Fruit fly (Drosophila melanogaster) whole organism, embryonic: Measurements from ENCODE around the gene Pdh.

ENCODE experiments used
- Bgb ChIP-seq: fragments of 200-800 bp; sonication (Bioruptor generic); IDR thresholded peaks from 2 replicates; pipeline ENCODE4 v1.3.6; 2022; ENCODE audit warnings: missing biosample characterization, missing genetic modification characterization; ENCODE audit not compliant: partially characterized antibody
- CG12391 ChIP-seq: fragments of 200-800 bp; sonication (Bioruptor generic); optimal IDR thresholded peaks from 3 replicates; lab custom pipeline; 2018; ENCODE audit warnings: missing biosample characterization, mild to moderate bottlenecking, missing genetic modification characterization, moderate library complexity
- CG13287 ChIP-seq: fragments of 200-800 bp; sonication (Bioruptor generic); IDR thresholded peaks from 2 replicates; pipeline ENCODE4 v1.3.6; 2022; ENCODE audit warnings: missing biosample characterization, missing genetic modification characterization; ENCODE audit not compliant: partially characterized antibody
- CG13296 ChIP-seq: fragments of 200-800 bp; sonication (Bioruptor generic); optimal IDR thresholded peaks from 3 replicates; lab custom pipeline; 2018; ENCODE audit warnings: missing biosample characterization, mild to moderate bottlenecking, missing genetic modification characterization
- CG14710 ChIP-seq: fragments of 200-800 bp; sonication (Bioruptor generic); optimal IDR thresholded peaks from 3 replicates; lab custom pipeline; 2019; ENCODE audit warnings: missing biosample characterization, mild to moderate bottlenecking, missing genetic modification characterization, moderate library complexity
- CG14860 ChIP-seq: fragments of 200-800 bp; sonication (Bioruptor generic); IDR thresholded peaks from 3 replicates; pipeline ENCODE4 v1.3.6; 2022; ENCODE audit warnings: missing biosample characterization, missing genetic modification characterization; ENCODE audit not compliant: partially characterized antibody
- CG15514 ChIP-seq: fragments of 200-800 bp; sonication (Bioruptor generic); optimal IDR thresholded peaks from 3 replicates; lab custom pipeline; 2017; ENCODE audit warnings: missing biosample characterization, missing genetic modification characterization, mild to moderate bottlenecking, moderate library complexity, missing genetic modification reagents
- CG15696 ChIP-seq: fragments of 200-800 bp; sonication (Bioruptor generic); optimal IDR thresholded peaks from 2 replicates; lab custom pipeline; 2019; ENCODE audit warnings: missing biosample characterization, mild to moderate bottlenecking, missing genetic modification characterization, moderate library complexity
- CG17912 ChIP-seq: fragments of 200-800 bp; sonication (Bioruptor generic); optimal IDR thresholded peaks from 2 replicates; lab custom pipeline; 2018; ENCODE audit warnings: missing biosample characterization, mild to moderate bottlenecking, missing genetic modification characterization
- CG18011 ChIP-seq: fragments of 200-800 bp; sonication (Bioruptor generic); optimal IDR thresholded peaks from 2 replicates; lab custom pipeline; 2017; ENCODE audit warnings: missing biosample characterization, missing genetic modification characterization, mild to moderate bottlenecking, moderate library complexity, missing genotype
- CG2129 ChIP-seq: fragments of 200-800 bp; sonication (Bioruptor generic); IDR thresholded peaks from 2 replicates; pipeline ENCODE4 v1.3.6; 2022; ENCODE audit warnings: missing biosample characterization, missing genetic modification characterization; ENCODE audit not compliant: partially characterized antibody
- CG30431 ChIP-seq: fragments of 200-800 bp; sonication (Bioruptor generic); optimal IDR thresholded peaks from 2 replicates; lab custom pipeline; 2017; ENCODE audit warnings: missing biosample characterization, missing genetic modification characterization
- CG32532 ChIP-seq: fragments of 200-800 bp; sonication (Bioruptor generic); IDR thresholded peaks from 2 replicates; pipeline ENCODE4 v1.3.6; 2022; ENCODE audit warnings: missing biosample characterization, missing genetic modification characterization
- CG3407 ChIP-seq: fragments of 200-800 bp; sonication (Bioruptor generic); optimal IDR thresholded peaks from 2 replicates; lab custom pipeline; 2018; ENCODE audit warnings: missing biosample characterization, mild to moderate bottlenecking, missing genetic modification characterization
- CG34422 ChIP-seq: fragments of 200-800 bp; sonication (Bioruptor generic); IDR thresholded peaks from 3 replicates; pipeline ENCODE4 v1.3.6; 2022; ENCODE audit warnings: missing biosample characterization, missing genetic modification characterization
- CG4328 ChIP-seq: fragments of 200-800 bp; sonication (Bioruptor generic); optimal IDR thresholded peaks from 3 replicates; lab custom pipeline; 2017; ENCODE audit warnings: missing biosample characterization, missing genetic modification reagents, missing genetic modification characterization
- CG6791 ChIP-seq: fragments of 200-800 bp; sonication (Bioruptor generic); IDR thresholded peaks from 3 replicates; pipeline ENCODE4 v1.3.6; 2022; ENCODE audit warnings: missing biosample characterization, missing genetic modification characterization; ENCODE audit not compliant: partially characterized antibody
- CG7987 ChIP-seq: fragments of 200-800 bp; sonication (Bioruptor generic); optimal IDR thresholded peaks from 2 replicates; lab custom pipeline; 2018; ENCODE audit warnings: missing biosample characterization, mild to moderate bottlenecking, missing genetic modification characterization, moderate library complexity
- CG8089 ChIP-seq: fragments of 200-800 bp; sonication (Bioruptor generic); optimal IDR thresholded peaks from 3 replicates; lab custom pipeline; 2016; ENCODE audit warnings: missing biosample characterization, missing genetic modification characterization
- CG9215 ChIP-seq: fragments of 200-800 bp; sonication (Bioruptor generic); IDR thresholded peaks from 2 replicates; pipeline ENCODE4 v1.3.6; 2022; ENCODE audit warnings: missing biosample characterization, missing genetic modification characterization
- Dbx ChIP-seq: fragments of 200-800 bp; sonication (Bioruptor generic); IDR thresholded peaks from 3 replicates; pipeline ENCODE4 v1.3.6; 2022; ENCODE audit warnings: missing biosample characterization, missing genetic modification characterization
- Dll ChIP-seq: fragments of 200-800 bp; sonication (Bioruptor generic); IDR thresholded peaks from 4 replicates; pipeline ENCODE4 v1.3.6; 2022; ENCODE audit warnings: missing biosample characterization, missing genetic modification characterization; ENCODE audit not compliant: partially characterized antibody
- Dp ChIP-seq: fragments of 200-800 bp; sonication (Bioruptor generic); optimal IDR thresholded peaks from 2 replicates; lab custom pipeline; 2018; ENCODE audit warnings: missing biosample characterization, mild to moderate bottlenecking, missing genetic modification characterization, moderate library complexity
- Ets97D ChIP-seq: fragments of 200-800 bp; sonication (Bioruptor generic); optimal IDR thresholded peaks from 3 replicates; lab custom pipeline; 2016; ENCODE audit warnings: missing biosample characterization, missing genetic modification characterization
- Hand ChIP-seq: fragments of 200-800 bp; sonication (Bioruptor generic); optimal IDR thresholded peaks from 2 replicates; lab custom pipeline; 2017; ENCODE audit warnings: mild to moderate bottlenecking, missing biosample characterization, missing genetic modification reagents, missing genetic modification characterization
- Kr ChIP-seq: fragments of 200-800 bp; sonication (Bioruptor generic); optimal IDR thresholded peaks from 2 replicates; lab custom pipeline; 2017; ENCODE audit warnings: missing biosample characterization, mild to moderate bottlenecking, missing genetic modification characterization
- Med ChIP-seq: fragments of 200-800 bp; sonication (Bioruptor generic); peaks from one replicate; lab custom pipeline; 2016; ENCODE audit warnings: missing biosample characterization, missing genetic modification characterization, mild to moderate bottlenecking, inconsistent platforms, moderate library complexity
- Nf-YC ChIP-seq: fragments of 200-800 bp; optimal IDR thresholded peaks from 3 replicates; lab custom pipeline; 2019; ENCODE audit warnings: missing biosample characterization, mild to moderate bottlenecking, missing genetic modification characterization, moderate library complexity
- Side ChIP-seq: fragments of 200-800 bp; sonication (Bioruptor generic); optimal IDR thresholded peaks from 2 replicates; lab custom pipeline; 2016; ENCODE audit warnings: missing biosample characterization, missing genetic modification characterization
- amos ChIP-seq: fragments of 200-800 bp; sonication (Bioruptor generic); IDR thresholded peaks from 2 replicates; pipeline ENCODE4 v1.3.6; 2022; ENCODE audit warnings: missing biosample characterization, missing genetic modification characterization; ENCODE audit not compliant: partially characterized antibody
- ara ChIP-seq: fragments of 200-800 bp; sonication (Bioruptor generic); IDR thresholded peaks from 2 replicates; pipeline ENCODE4 v1.3.6; 2022; ENCODE audit warnings: missing biosample characterization, missing genetic modification characterization
- ase ChIP-seq: fragments of 200-800 bp; sonication (Bioruptor generic); IDR thresholded peaks from 3 replicates; pipeline ENCODE4 v1.3.6; 2022; ENCODE audit warnings: missing biosample characterization, missing genetic modification characterization
- bsh ChIP-seq, 2 experiments: fragments of 200-800 bp; sonication (Bioruptor generic); optimal IDR thresholded peaks; 2 replicates each; lab custom pipeline; 2017 to 2018; ENCODE audit warnings: mild to moderate bottlenecking in 2 of 2, missing biosample characterization in 2 of 2, missing genetic modification characterization in 2 of 2, moderate library complexity in 1 of 2
- caup ChIP-seq: fragments of 200-800 bp; sonication (Bioruptor generic); optimal IDR thresholded peaks from 3 replicates; lab custom pipeline; 2017; ENCODE audit warnings: missing biosample characterization, mild to moderate bottlenecking, missing genetic modification characterization, moderate library complexity; ENCODE audit not compliant: severe bottlenecking
- danr ChIP-seq: fragments of 200-800 bp; sonication (Bioruptor generic); IDR thresholded peaks from 2 replicates; pipeline ENCODE4 v1.3.6; 2022; ENCODE audit warnings: missing biosample characterization, missing genetic modification characterization
- dysf ChIP-seq: fragments of 200-800 bp; sonication (Bioruptor generic); IDR thresholded peaks from 3 replicates; pipeline ENCODE4 v1.3.6; 2022; ENCODE audit warnings: missing biosample characterization, missing genetic modification characterization
- esg ChIP-seq: fragments of 200-800 bp; sonication (Bioruptor generic); conservative IDR thresholded peaks from 2 replicates; pipeline ENCODE4 v1.3.6; 2022; ENCODE audit warnings: missing biosample characterization, missing genetic modification characterization
- hbn ChIP-seq: fragments of 200-800 bp; sonication (Bioruptor generic); IDR thresholded peaks from 2 replicates; pipeline ENCODE4 v1.3.6; 2022; ENCODE audit warnings: missing biosample characterization, missing genetic modification characterization; ENCODE audit not compliant: partially characterized antibody
- insv ChIP-seq, 2 experiments: fragments of 200-800 bp; sonication (Bioruptor generic); optimal IDR thresholded peaks; 3 replicates each; lab custom pipeline; 2016 to 2018; ENCODE audit warnings: missing biosample characterization in 2 of 2, missing genetic modification characterization in 2 of 2
- jing ChIP-seq: fragments of 200-800 bp; sonication (Bioruptor generic); optimal IDR thresholded peaks from 2 replicates; lab custom pipeline; 2018; ENCODE audit warnings: missing biosample characterization, mild to moderate bottlenecking, missing genetic modification characterization
- pb ChIP-seq: fragments of 200-800 bp; sonication (Bioruptor generic); optimal IDR thresholded peaks from 3 replicates; lab custom pipeline; 2016; ENCODE audit warnings: missing biosample characterization, missing genetic modification characterization
- pum ChIP-seq: fragments of 200-800 bp; sonication (Bioruptor generic); optimal IDR thresholded peaks from 2 replicates; lab custom pipeline; 2016; ENCODE audit warnings: missing biosample characterization, missing genetic modification characterization
- pzg ChIP-seq: fragments of 200-800 bp; sonication (Bioruptor generic); optimal IDR thresholded peaks from 3 replicates; lab custom pipeline; 2018; ENCODE audit warnings: missing biosample characterization, mild to moderate bottlenecking, missing genetic modification characterization, moderate library complexity
- slou ChIP-seq: fragments of 200-800 bp; sonication (Bioruptor generic); optimal IDR thresholded peaks from 3 replicates; lab custom pipeline; 2016; ENCODE audit warnings: missing biosample characterization, missing genetic modification characterization
- ssp ChIP-seq: fragments of 200-800 bp; sonication (Bioruptor generic); IDR thresholded peaks from 2 replicates; pipeline ENCODE4 v1.3.6; 2022; ENCODE audit warnings: missing biosample characterization, missing genetic modification characterization
- twi ChIP-seq: fragments of 200-800 bp; optimal IDR thresholded peaks from 2 replicates; lab custom pipeline; 2019; ENCODE audit warnings: missing biosample characterization, mild to moderate bottlenecking, missing genetic modification characterization, moderate library complexity

The Pdh gene

DNA sequence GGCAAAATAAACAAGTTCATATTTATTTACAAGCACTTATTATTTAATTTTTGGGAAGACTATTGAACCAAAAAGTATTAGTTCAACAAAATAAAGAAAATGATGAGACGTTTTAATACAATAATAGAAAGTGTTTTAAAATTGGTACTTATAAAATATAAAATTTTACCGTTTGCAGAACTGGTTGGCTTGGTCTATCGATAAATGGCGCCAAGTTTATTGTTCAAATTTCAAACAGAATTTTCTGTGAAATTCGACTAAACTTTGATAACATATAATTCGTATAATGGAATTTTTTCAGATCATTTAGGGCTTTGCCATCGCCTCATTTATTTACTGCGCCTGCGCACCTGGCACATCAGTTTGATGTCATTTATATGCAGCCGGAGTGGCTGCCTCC, 36.7 kb upstream of the Pdh start (continued):
- peak; percentile 67 for TF ChIP-seq CG13287
- TF ChIP-seq Dll (GFP tag; lab: Robert Waterston, UW): 0 out of 4 replicates have a peak, but pooled peaks have one; percentile 35
- no peak for TF ChIP-seq pum
- TF ChIP-seq CG17912 (GFP tag; lab: Kevin White, UChicago): no peak
- TF ChIP-seq Dp (GFP tag; lab: Kevin White, UChicago): peak; percentile 86
- no peak for TF ChIP-seq bsh (GFP tag; optimal IDR thresholded peaks at IDR 0.05; lab: Kevin White, UChicago)
- peak; percentile 5 for TF ChIP-seq CG12391 (tag; lab: Kevin White, UChicago)
- no peak for TF ChIP-seq CG8089
- TF ChIP-seq hbn (GFP tag; lab: Robert Waterston, UW): 0 out of 2 replicates have a peak, but pooled peaks have one; percentile 16
- TF ChIP-seq Bgb (GFP tag; lab: Robert Waterston, UW): no peak
- TF ChIP-seq Ets97D (GFP tag; lab: Kevin White, UChicago): no peak
- TF ChIP-seq Hand: no peak
- peak; percentile 9 for TF ChIP-seq pzg (GFP tag; lab: Kevin White, UChicago)
- peak; percentile 36 for TF ChIP-seq Med (GFP tag; lab: Kevin White, UChicago)
- no peak for TF ChIP-seq slou (GFP tag; lab: Kevin White, UChicago)
- peak; percentile 21 for TF ChIP-seq CG14710
- TF ChIP-seq ase: no peak
- TF ChIP-seq CG14860 (GFP tag; lab: Robert Waterston, UW): peak; percentile 23; the same call in 1 of the 3 replicates
- TF ChIP-seq esg (GFP tag; lab: Robert Waterston, UW): no peak
- TF ChIP-seq, all 482 proteins: peak for 20

DNA sequence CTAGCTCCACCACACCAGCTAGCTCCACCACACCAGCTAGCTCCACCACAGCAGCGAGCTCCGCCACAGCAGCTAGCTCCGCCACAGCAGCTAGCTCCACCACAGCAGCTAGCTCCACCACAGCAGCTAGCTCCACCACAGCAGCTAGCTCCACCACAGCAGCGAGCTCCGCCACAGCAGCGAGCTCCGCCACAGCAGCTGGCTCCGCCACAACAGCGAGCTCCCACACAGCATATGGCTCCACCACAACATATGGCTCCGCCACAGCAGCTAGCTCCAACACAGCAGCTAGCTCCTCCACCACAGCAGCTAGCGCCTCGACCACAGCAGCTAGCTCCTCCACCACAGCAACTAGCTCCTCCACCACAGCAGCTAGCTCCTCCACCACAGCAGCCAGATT, 34.2 kb upstream of the Pdh start:
- TF ChIP-seq danr (GFP tag; lab: Robert Waterston, UW) (peak; percentile 13; the same call in 1 of the 2 replicates), CG18011 (GFP tag; lab: Kevin White, UChicago) (peak; percentile 92), Med (GFP tag; lab: Kevin White, UChicago) (peak; percentile 74)

DNA sequence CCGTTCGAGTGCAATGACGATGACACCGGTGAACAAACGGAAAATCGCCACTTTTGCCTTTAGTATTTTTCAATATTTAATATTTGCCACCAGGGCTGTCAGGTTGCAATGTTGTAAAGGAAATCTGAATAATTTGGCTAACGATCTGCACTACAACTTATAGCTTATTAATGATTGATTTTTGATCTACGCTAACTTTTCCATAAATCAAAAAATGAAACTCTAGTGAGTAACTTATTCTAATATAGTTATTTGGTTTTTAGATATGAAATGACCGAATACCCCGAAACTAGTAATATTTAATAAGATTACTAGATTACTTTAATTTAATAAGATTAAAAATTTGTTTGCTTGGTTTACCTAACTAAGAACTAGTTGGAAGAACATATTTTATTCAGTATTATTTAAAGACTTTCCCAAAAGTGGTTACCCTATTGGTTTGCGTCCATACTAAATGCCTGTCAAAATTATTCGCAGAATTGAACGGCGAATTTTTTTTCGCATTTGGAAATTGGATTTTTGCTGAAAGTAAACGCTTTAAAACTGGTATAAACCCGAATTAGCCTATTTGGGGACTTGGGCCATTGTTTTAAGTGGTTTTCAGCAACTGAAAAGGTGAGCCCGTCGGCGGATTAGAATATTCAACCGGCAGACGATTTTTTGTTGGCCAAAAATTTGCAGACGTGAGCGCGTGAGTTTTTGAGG, 31.9 kb upstream of the Pdh start, which contains the start of the genes Agpat3 and RAF2:
Gene Agpat3 (minus strand): TSS at position 78 of the 705 bp plus-strand sequence.
Gene RAF2 (plus strand): TSS at position 448 of the 705 bp plus-strand sequence.
- TF ChIP-seq CG13287 (no peak), CG32532 (GFP tag; lab: Robert Waterston, UW) (peak; percentile 68), caup (GFP tag; lab: Kevin White, UChicago) (no peak), CG34422 (GFP tag; lab: Robert Waterston, UW) (no peak), CG15696 (tag; lab: Kevin White, UChicago) (peak; percentile 11), CG3407 (GFP tag; lab: Kevin White, UChicago) (no peak), CG6791 (GFP tag; lab: Robert Waterston, UW) (no peak), Dbx (GFP tag; lab: Robert Waterston, UW) (peak; percentile 50; the same call in 1 of the 3 replicates), CG9215 (GFP tag; lab: Robert Waterston, UW) (peak; percentile 62), twi (tag; lab: Kevin White, UChicago) (no peak), CG13296 (GFP tag; lab: Kevin White, UChicago) (no peak), CG4328 (no peak), insv (GFP tag; optimal IDR thresholded peaks at IDR 0.05; lab: Kevin White, UChicago) (no peak), CG30431 (GFP tag; lab: Kevin White, UChicago) (no peak), Side (GFP tag; lab: Kevin White, UChicago) (no peak), ara (GFP tag; lab: Robert Waterston, UW) (no peak), CG7987 (GFP tag; lab: Kevin White, UChicago) (no peak), CG15514 (GFP tag; lab: Kevin White, UChicago) (peak; percentile 47), pb (GFP tag; lab: Kevin White, UChicago) (no peak), ssp (peak; percentile 85), dysf (GFP tag; lab: Robert Waterston, UW) (peak; percentile 56; the same call in 1 of the 3 replicates), jing (no peak), Nf-YC (tag; lab: Kevin White, UChicago) (peak; percentile 13), Kr (GFP tag; lab: Kevin White, UChicago) (no peak), amos (GFP tag; lab: Robert Waterston, UW) (no peak), CG2129 (no peak)
